Worm (Caenorhabditis elegans): ENCODE results near the gene C06E1.9.

Gene C06E1.9

ce11 chrIII:8614490-8614889, 4.9 kb upstream of the C06E1.9 start, which contains the start of gene rha-2 (continued):
- TF ChIP-seq hlh-4 (tag; optimal IDR thresholded peaks at IDR 0.05) (no peak), irx-1 (tag; optimal IDR thresholded peaks at IDR 0.05) (no peak), lin-15B (tag; optimal IDR thresholded peaks at IDR 0.05) (peak; percentile 12), egl-13 (tag; optimal IDR thresholded peaks at IDR 0.05) (no peak), hlh-17 (GFP tag; optimal IDR thresholded peaks at IDR 0.05; ENCODE audit: borderline replicate concordance) (no peak), blmp-1 (tag; optimal IDR thresholded peaks at IDR 0.05) (peak; percentile 15), lin-14 (GFP tag; optimal IDR thresholded peaks at IDR 0.05) (no peak), mdl-1 (tag; optimal IDR thresholded peaks at IDR 0.05) (no peak), nhr-11 (tag; optimal IDR thresholded peaks at IDR 0.05) (no peak), C04F5.9 (tag; optimal IDR thresholded peaks at IDR 0.05) (no peak), nhr-12 (tag; optimal IDR thresholded peaks at IDR 0.05) (no peak), nhr-76 (tag; optimal IDR thresholded peaks at IDR 0.05) (no peak), egl-27 (tag; optimal IDR thresholded peaks at IDR 0.05) (no peak)

- TF ChIP-seq nhr-85 (tag) (no peak), mdl-1 (tag; optimal IDR thresholded peaks at IDR 0.05) (no peak), ceh-90 (tag; optimal IDR thresholded peaks at IDR 0.05) (no peak), pqm-1 (tag; optimal IDR thresholded peaks at IDR 0.05) (no peak), nhr-20 (tag; optimal IDR thresholded peaks at IDR 0.05) (no peak), fkh-10 (GFP tag; optimal IDR thresholded peaks at IDR 0.05) (no peak)
These were observed 4.0 kb upstream of the C06E1.9 start for ce11 chrIII:8613573-8613972.

- no peak for TF ChIP-seq mef-2 (tag; optimal IDR thresholded peaks at IDR 0.05)
- TF ChIP-seq efl-1 (optimal IDR thresholded peaks at IDR 0.05) = no peak
- TF ChIP-seq efl-1 (GFP tag; optimal IDR thresholded peaks at IDR 0.05 in 1 of 2) = peak in 1 of 2 experiments; percentile 23
- no peak for TF ChIP-seq jun-1 (tag; optimal IDR thresholded peaks at IDR 0.05)
- no peak for TF ChIP-seq fkh-10 (GFP tag; optimal IDR thresholded peaks at IDR 0.05)
- no peak for TF ChIP-seq nhr-11 (tag; optimal IDR thresholded peaks at IDR 0.05)
- no peak for TF ChIP-seq nhr-12 (tag; optimal IDR thresholded peaks at IDR 0.05)
These were observed 1.7 kb upstream of the C06E1.9 start for ce11 chrIII:8611282-8611681.

- TF ChIP-seq dpl-1 (GFP tag; optimal IDR thresholded peaks at IDR 0.05) (no peak), ztf-11 (tag; optimal IDR thresholded peaks at IDR 0.05) (no peak), zip-4 (GFP tag; optimal IDR thresholded peaks at IDR 0.05) (no peak), unc-130 (tag; optimal IDR thresholded peaks at IDR 0.05) (no peak), nhr-76 (tag; optimal IDR thresholded peaks at IDR 0.05) (no peak), lin-39 (tag; optimal IDR thresholded peaks at IDR 0.05) (no peak), fkh-4 (tag; optimal IDR thresholded peaks at IDR 0.05; ENCODE audit: borderline replicate concordance) (no peak), nhr-12 (tag; optimal IDR thresholded peaks at IDR 0.05) (no peak), nhr-71 (tag; optimal IDR thresholded peaks at IDR 0.05) (no peak), C34B4.2 (tag; optimal IDR thresholded peaks at IDR 0.05) (no peak), unc-98 (GFP tag; IDR thresholded peaks at IDR 0.05) (no peak), elt-3 (tag; optimal IDR thresholded peaks at IDR 0.05) (no peak), pag-3 (tag; optimal IDR thresholded peaks at IDR 0.05; ENCODE audit: borderline replicate concordance, insufficient read depth) (no peak)
These were observed 4.1 kb downstream of the C06E1.9 start, which contains the start of gene C06E1.1 for ce11 chrIII:8605532-8605931. C06E1.1 (plus strand) TSS chrIII:8605832.

ce11 chrIII:8602148-8602547, 7.4 kb downstream of the C06E1.9 start:
- TF ChIP-seq sup-37 (GFP tag; optimal IDR thresholded peaks at IDR 0.05) (no peak), tbx-2 (tag; optimal IDR thresholded peaks at IDR 0.05) (no peak), irx-1 (tag; optimal IDR thresholded peaks at IDR 0.05) (no peak), aha-1 (tag; optimal IDR thresholded peaks at IDR 0.05) (no peak), blmp-1 (tag; optimal IDR thresholded peaks at IDR 0.05) (peak; percentile 93), nhr-77 (tag; optimal IDR thresholded peaks at IDR 0.05) (no peak), nhr-76 (tag; optimal IDR thresholded peaks at IDR 0.05) (no peak), Y116A8C.19 (tag; optimal IDR thresholded peaks at IDR 0.05; ENCODE audit: borderline replicate concordance) (no peak)

Measured in whole organism, L1 larva.